ENCODE assay signal across 1 fruit fly cellular context in the genomic region with DNA sequence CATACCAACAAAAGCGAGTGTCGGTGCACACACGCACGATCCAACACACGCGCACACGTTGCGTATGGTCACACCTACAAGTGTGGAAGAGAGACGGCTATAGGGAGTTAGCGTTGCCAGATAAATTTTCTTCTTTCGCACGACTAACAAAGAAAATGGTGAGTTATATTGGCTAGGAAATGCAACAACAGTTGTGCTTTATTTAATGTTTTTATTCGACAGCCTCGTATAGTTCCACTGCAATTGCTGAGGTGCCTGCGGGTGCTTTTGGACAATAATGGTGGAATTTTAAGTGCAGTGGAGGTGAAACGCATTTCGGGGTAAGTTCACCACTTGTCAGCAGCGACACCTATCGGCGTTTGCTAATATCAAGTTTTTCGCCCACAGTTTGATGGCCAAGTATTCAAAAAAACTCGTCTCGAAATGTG.
TF ChIP-seq lines count a peak whose summit lies in the region.

No protein-coding gene starts in this region.

TF ChIP-seq in whole organism, embryonic, 481 proteins besides CTCF, POLR2A, EP300 and RAD21 (continued from another document and continues in another):
- TF ChIP-seq Kr (GFP tag; optimal IDR thresholded peaks at IDR 0.05; lab: Kevin White, UChicago) (no peak), HLHmδ (GFP tag; optimal IDR thresholded peaks at IDR 0.05; lab: Kevin White, UChicago) (no peak), Meics (GFP tag; optimal IDR thresholded peaks at IDR 0.05; lab: Kevin White, UChicago) (no peak), tna (GFP tag; IDR thresholded peaks at IDR 0.05; lab: Robert Waterston, UW; ENCODE audit: partially characterized antibody) (no peak), Side (GFP tag; optimal IDR thresholded peaks at IDR 0.05; lab: Kevin White, UChicago) (no peak), CG12659 (GFP tag; optimal IDR thresholded peaks at IDR 0.05; lab: Kevin White, UChicago) (no peak), fd64A (GFP tag; optimal IDR thresholded peaks at IDR 0.05; lab: Kevin White, UChicago) (no peak), CG9437 (GFP tag; optimal IDR thresholded peaks at IDR 0.05; lab: Kevin White, UChicago) (no peak), Max (GFP tag; optimal IDR thresholded peaks at IDR 0.05; lab: Kevin White, UChicago) (no peak), CG5953 (GFP tag; IDR thresholded peaks at IDR 0.05; lab: Robert Waterston, UW) (no peak), HmgZ (tag; optimal IDR thresholded peaks at IDR 0.05; lab: Kevin White, UChicago) (peak; percentile 36), CG8944 (GFP tag; optimal IDR thresholded peaks at IDR 0.05; lab: Kevin White, UChicago) (no peak), lola (GFP tag; optimal IDR thresholded peaks at IDR 0.05; lab: Kevin White, UChicago) (no peak), Nf-YC (tag; optimal IDR thresholded peaks at IDR 0.05; lab: Kevin White, UChicago) (peak; percentile 12), D19B (GFP tag; optimal IDR thresholded peaks at IDR 0.05; lab: Kevin White, UChicago) (no peak), Xbp1 (GFP tag; optimal IDR thresholded peaks at IDR 0.05; lab: Kevin White, UChicago) (peak; percentile 6), CG1603 (tag; optimal IDR thresholded peaks at IDR 0.05; lab: Kevin White, UChicago) (peak; percentile 56), salm (tag; optimal IDR thresholded peaks at IDR 0.05; lab: Kevin White, UChicago) (no peak), Doc2 (GFP tag; IDR thresholded peaks at IDR 0.05; lab: Robert Waterston, UW) (no peak), CG3847 (GFP tag; IDR thresholded peaks at IDR 0.05; lab: Robert Waterston, UW) (peak; percentile 73), trem (tag; optimal IDR thresholded peaks at IDR 0.05; lab: Kevin White, UChicago) (no peak), CG17829 (tag; optimal IDR thresholded peaks at IDR 0.05; lab: Kevin White, UChicago) (no peak), kay (GFP tag; optimal IDR thresholded peaks at IDR 0.05; lab: Kevin White, UChicago) (no peak), CG1529 (GFP tag; optimal IDR thresholded peaks at IDR 0.05; lab: Kevin White, UChicago) (no peak), CG17361 (GFP tag; IDR thresholded peaks at IDR 0.05; lab: Robert Waterston, UW) (no peak), ind (GFP tag; optimal IDR thresholded peaks at IDR 0.05; lab: Kevin White, UChicago) (no peak), CG6654 (GFP tag; optimal IDR thresholded peaks at IDR 0.05; lab: Kevin White, UChicago) (peak; percentile 86), Dbx (GFP tag; IDR thresholded peaks at IDR 0.05; lab: Robert Waterston, UW) (peak; percentile 26; the same call in 1 of the 3 replicates), odd (GFP tag; optimal IDR thresholded peaks at IDR 0.05; lab: Kevin White, UChicago) (no peak), pho (GFP tag; optimal IDR thresholded peaks at IDR 0.05; lab: Kevin White, UChicago) (no peak), Oaz (GFP tag; IDR thresholded peaks at IDR 0.05; lab: Robert Waterston, UW) (no peak), pnt (GFP tag; optimal IDR thresholded peaks at IDR 0.05; lab: Kevin White, UChicago) (no peak), dmrt11E (tag; optimal IDR thresholded peaks at IDR 0.05; lab: Kevin White, UChicago) (no peak), dysf (GFP tag; IDR thresholded peaks at IDR 0.05; lab: Robert Waterston, UW) (no peak), CG4820 (GFP tag; optimal IDR thresholded peaks at IDR 0.05; lab: Kevin White, UChicago) (peak; percentile 17), sens (GFP tag; lab: Kevin White, UChicago) (peak; percentile 35), CG34224 (GFP tag; IDR thresholded peaks at IDR 0.05; lab: Robert Waterston, UW; ENCODE audit: partially characterized antibody) (no peak), Taf1 (GFP tag; IDR thresholded peaks at IDR 0.05; lab: Robert Waterston, UW) (peak; percentile 30; the same call in 1 of the 2 replicates), CG7987 (GFP tag; optimal IDR thresholded peaks at IDR 0.05; lab: Kevin White, UChicago) (no peak), dimm (GFP tag; IDR thresholded peaks at IDR 0.05; lab: Robert Waterston, UW) (no peak), dmrt99B (tag; optimal IDR thresholded peaks at IDR 0.05; lab: Kevin White, UChicago) (no peak), CG3995 (GFP tag; optimal IDR thresholded peaks at IDR 0.05; lab: Kevin White, UChicago) (no peak), ewg (GFP tag; optimal IDR thresholded peaks at IDR 0.05; lab: Kevin White, UChicago) (peak; percentile 77), CG7928 (GFP tag; optimal IDR thresholded peaks at IDR 0.05; lab: Kevin White, UChicago) (no peak), Lpt (GFP tag; optimal IDR thresholded peaks at IDR 0.05; lab: Kevin White, UChicago) (no peak), CG11085 (GFP tag; IDR thresholded peaks at IDR 0.05; lab: Robert Waterston, UW) (no peak), CG9932 (GFP tag; IDR thresholded peaks at IDR 0.05; lab: Robert Waterston, UW) (peak; percentile 39; the same call in 1 of the 2 replicates), grn (GFP tag; optimal IDR thresholded peaks at IDR 0.05; lab: Kevin White, UChicago) (no peak), CG11093 (GFP tag; IDR thresholded peaks at IDR 0.05; lab: Robert Waterston, UW) (no peak), CG17359 (tag; optimal IDR thresholded peaks at IDR 0.05; lab: Kevin White, UChicago) (no peak), gsb-n (tag; optimal IDR thresholded peaks at IDR 0.05; lab: Kevin White, UChicago) (no peak), CG1024 (GFP tag; IDR thresholded peaks at IDR 0.05; lab: Robert Waterston, UW) (no peak), Optix (GFP tag; IDR thresholded peaks at IDR 0.05; lab: Robert Waterston, UW) (no peak), Dll (GFP tag; IDR thresholded peaks at IDR 0.05; lab: Robert Waterston, UW; ENCODE audit: partially characterized antibody) (no peak), eve (GFP tag; optimal IDR thresholded peaks at IDR 0.05; lab: Kevin White, UChicago) (no peak), sqz (GFP tag; optimal IDR thresholded peaks at IDR 0.05; lab: Kevin White, UChicago) (no peak), CG42726 (GFP tag; IDR thresholded peaks at IDR 0.05; lab: Robert Waterston, UW; ENCODE audit: partially characterized antibody) (0 out of 2 replicates have a peak, but pooled peaks have one; percentile 35), usp (GFP tag; optimal IDR thresholded peaks at IDR 0.05; lab: Kevin White, UChicago) (no peak), phol (tag; optimal IDR thresholded peaks at IDR 0.05; lab: Kevin White, UChicago) (peak; percentile 45), H2.0 (GFP tag; IDR thresholded peaks at IDR 0.05; lab: Robert Waterston, UW) (no peak), zfh2 (GFP tag; optimal IDR thresholded peaks at IDR 0.05; lab: Kevin White, UChicago) (no peak), shn (GFP tag; optimal IDR thresholded peaks at IDR 0.05; lab: Kevin White, UChicago) (no peak), CG17612 (GFP tag; IDR thresholded peaks at IDR 0.05; lab: Robert Waterston, UW) (no peak), Asciz (GFP tag; optimal IDR thresholded peaks at IDR 0.05; lab: Kevin White, UChicago) (no peak), fd102C (GFP tag; optimal IDR thresholded peaks at IDR 0.05; lab: Kevin White, UChicago) (no peak), CG15011 (GFP tag; optimal IDR thresholded peaks at IDR 0.05; lab: Kevin White, UChicago) (no peak), pfk (GFP tag; optimal IDR thresholded peaks at IDR 0.05; lab: Kevin White, UChicago) (no peak), chn (GFP tag; optimal IDR thresholded peaks at IDR 0.05; lab: Kevin White, UChicago) (no peak), ash1 (GFP tag; optimal IDR thresholded peaks at IDR 0.05; lab: Kevin White, UChicago) (no peak), CG15479 (GFP tag; optimal IDR thresholded peaks at IDR 0.05; lab: Kevin White, UChicago) (no peak), CG8765 (GFP tag; IDR thresholded peaks at IDR 0.05; lab: Robert Waterston, UW) (no peak), CG15601 (tag; optimal IDR thresholded peaks at IDR 0.05; lab: Kevin White, UChicago) (no peak), zen2 (GFP tag; IDR thresholded peaks at IDR 0.05; lab: Robert Waterston, UW; ENCODE audit: partially characterized antibody) (no peak), CG17328 (GFP tag; IDR thresholded peaks at IDR 0.05; lab: Robert Waterston, UW) (no peak), klu (GFP tag; IDR thresholded peaks at IDR 0.05; lab: Robert Waterston, UW) (no peak), MBD-R2 (GFP tag; IDR thresholded peaks at IDR 0.05; lab: Robert Waterston, UW) (peak; percentile 21; the same call in 1 of the 2 replicates), prd (optimal IDR thresholded peaks at IDR 0.05; lab: Kevin White, UChicago) (no peak), prd (GFP tag; IDR thresholded peaks at IDR 0.05; lab: Robert Waterston, UW) (no peak), CG1792 (GFP tag; optimal IDR thresholded peaks at IDR 0.05; lab: Kevin White, UChicago) (no peak), CG12219 (GFP tag; optimal IDR thresholded peaks at IDR 0.05; lab: Kevin White, UChicago) (no peak), mirr (GFP tag; optimal IDR thresholded peaks at IDR 0.05; lab: Kevin White, UChicago) (peak; percentile 20), Ptx1 (GFP tag; IDR thresholded peaks at IDR 0.05; lab: Robert Waterston, UW) (no peak), CG1233 (GFP tag; optimal IDR thresholded peaks at IDR 0.05; lab: Kevin White, UChicago) (no peak), Sry-δ (GFP tag; optimal IDR thresholded peaks at IDR 0.05; lab: Kevin White, UChicago) (peak; percentile 23), unc-4 (GFP tag; IDR thresholded peaks at IDR 0.05; lab: Robert Waterston, UW; ENCODE audit: partially characterized antibody) (no peak), ro (GFP tag; IDR thresholded peaks at IDR 0.05; lab: Robert Waterston, UW) (no peak), CG3838 (GFP tag; optimal IDR thresholded peaks at IDR 0.05; lab: Kevin White, UChicago) (no peak), CG2889 (GFP tag; IDR thresholded peaks at IDR 0.05; lab: Robert Waterston, UW) (no peak), bigmax (GFP tag; optimal IDR thresholded peaks at IDR 0.05; lab: Kevin White, UChicago) (no peak), NC2β (GFP tag; optimal IDR thresholded peaks at IDR 0.05; lab: Kevin White, UChicago) (peak; percentile 19), tgo (GFP tag; IDR thresholded peaks at IDR 0.05; lab: Robert Waterston, UW) (no peak), chif (GFP tag; optimal IDR thresholded peaks at IDR 0.05; lab: Kevin White, UChicago) (no peak), dpn (GFP tag; optimal IDR thresholded peaks at IDR 0.05; lab: Kevin White, UChicago) (peak in 1 of 2 experiments; percentile 14), CG12104 (GFP tag; optimal IDR thresholded peaks at IDR 0.05; lab: Kevin White, UChicago) (peak; percentile 34), Sox102F (GFP tag; optimal IDR thresholded peaks at IDR 0.05; lab: Kevin White, UChicago) (no peak), tx (GFP tag; optimal IDR thresholded peaks at IDR 0.05; lab: Kevin White, UChicago) (no peak), slou (GFP tag; optimal IDR thresholded peaks at IDR 0.05; lab: Kevin White, UChicago) (no peak), Xrp1 (GFP tag; IDR thresholded peaks at IDR 0.05; lab: Robert Waterston, UW) (no peak), CG9727 (GFP tag; optimal IDR thresholded peaks at IDR 0.05; lab: Kevin White, UChicago) (no peak), cas (GFP tag; IDR thresholded peaks at IDR 0.05; lab: Robert Waterston, UW) (no peak), CG14965 (GFP tag; optimal IDR thresholded peaks at IDR 0.05; lab: Kevin White, UChicago; ENCODE audit: borderline replicate concordance) (no peak), CG4360 (GFP tag; IDR thresholded peaks at IDR 0.05; lab: Robert Waterston, UW) (no peak), Med (GFP tag; lab: Kevin White, UChicago) (peak; percentile 86), CG17568 (GFP tag; optimal IDR thresholded peaks at IDR 0.05; lab: Kevin White, UChicago) (no peak), CG4404 (GFP tag; IDR thresholded peaks at IDR 0.05; lab: Robert Waterston, UW) (no peak), wek (GFP tag; optimal IDR thresholded peaks at IDR 0.05; lab: Kevin White, UChicago) (no peak), bbx (GFP tag; IDR thresholded peaks at IDR 0.05; lab: Robert Waterston, UW; ENCODE audit: partially characterized antibody) (no peak), Chrac-16 (GFP tag; optimal IDR thresholded peaks at IDR 0.05; lab: Kevin White, UChicago) (no peak), CG4282 (GFP tag; optimal IDR thresholded peaks at IDR 0.05; lab: Kevin White, UChicago) (no peak), exex (tag; optimal IDR thresholded peaks at IDR 0.05; lab: Kevin White, UChicago) (no peak), Dfd (GFP tag; optimal IDR thresholded peaks at IDR 0.05; lab: Kevin White, UChicago) (no peak), CG17186 (GFP tag; optimal IDR thresholded peaks at IDR 0.05; lab: Kevin White, UChicago) (peak; percentile 74), lov (optimal IDR thresholded peaks at IDR 0.05; lab: Kevin White, UChicago) (no peak), lov (GFP tag; IDR thresholded peaks at IDR 0.05; lab: Robert Waterston, UW) (no peak), CoRest (tag; optimal IDR thresholded peaks at IDR 0.05; lab: Kevin White, UChicago) (no peak), CG8359 (GFP tag; optimal IDR thresholded peaks at IDR 0.05; lab: Kevin White, UChicago; ENCODE audit: borderline replicate concordance) (no peak), rib (GFP tag; IDR thresholded peaks at IDR 0.05; lab: Robert Waterston, UW) (no peak), Poxn (GFP tag; IDR thresholded peaks at IDR 0.05; lab: Robert Waterston, UW) (no peak), Hmx (GFP tag; optimal IDR thresholded peaks at IDR 0.05; lab: Kevin White, UChicago) (no peak), trh (GFP tag; optimal IDR thresholded peaks at IDR 0.05; lab: Kevin White, UChicago) (no peak), vvl (GFP tag; IDR thresholded peaks at IDR 0.05; lab: Robert Waterston, UW) (no peak), ham (GFP tag; IDR thresholded peaks at IDR 0.05; lab: Robert Waterston, UW) (no peak), HmgD (GFP tag; optimal IDR thresholded peaks at IDR 0.05; lab: Kevin White, UChicago) (peak; percentile 51), CG31388 (GFP tag; optimal IDR thresholded peaks at IDR 0.05; lab: Kevin White, UChicago) (no peak), CG4617 (GFP tag; optimal IDR thresholded peaks at IDR 0.05; lab: Kevin White, UChicago; ENCODE audit: borderline replicate concordance) (peak; percentile 80), CG2202 (tag; optimal IDR thresholded peaks at IDR 0.05; lab: Kevin White, UChicago) (no peak), ssp (GFP tag; IDR thresholded peaks at IDR 0.05; lab: Robert Waterston, UW) (no peak), CG7963 (GFP tag; IDR thresholded peaks at IDR 0.05; lab: Robert Waterston, UW; ENCODE audit: partially characterized antibody) (0 out of 3 replicates have a peak, but pooled peaks have one; percentile 17), caup (GFP tag; optimal IDR thresholded peaks at IDR 0.05; lab: Kevin White, UChicago; ENCODE audit: severe bottlenecking) (peak; percentile 17), CG6791 (GFP tag; IDR thresholded peaks at IDR 0.05; lab: Robert Waterston, UW; ENCODE audit: partially characterized antibody) (0 out of 3 replicates have a peak, but pooled peaks have one; percentile 17), lab (GFP tag; optimal IDR thresholded peaks at IDR 0.05; lab: Kevin White, UChicago) (no peak)
